Fruit fly (Drosophila melanogaster) whole organism, embryonic: ENCODE results near the gene CG10700.

ENCODE experiments used
- Antp ChIP-seq: fragments of 200-800 bp; sonication (Bioruptor generic); optimal IDR thresholded peaks from 3 replicates; lab custom pipeline; 2016; ENCODE audit warnings: missing biosample characterization, missing genetic modification characterization
- Asciz ChIP-seq: fragments of 200-800 bp; sonication (Bioruptor generic); optimal IDR thresholded peaks from 2 replicates; lab custom pipeline; 2017; ENCODE audit warnings: missing biosample characterization, mild to moderate bottlenecking, missing genetic modification characterization, missing genetic modification reagents
- Awh ChIP-seq: fragments of 200-800 bp; sonication (Bioruptor generic); IDR thresholded peaks from 2 replicates; pipeline ENCODE4, ENCODE4 v1.3.6; 2022; ENCODE audit warnings: missing biosample characterization, missing genetic modification characterization
- BEAF-32 ChIP-seq: fragments of 200-800 bp; sonication (Bioruptor generic); optimal IDR thresholded peaks from 3 replicates; lab custom pipeline; 2017; ENCODE audit warnings: missing biosample characterization, missing genetic modification characterization, mild to moderate bottlenecking, moderate library complexity, missing genetic modification reagents
- CG10147 ChIP-seq: fragments of 200-800 bp; sonication (Bioruptor generic); optimal IDR thresholded peaks from 2 replicates; lab custom pipeline; 2019; ENCODE audit warnings: missing biosample characterization, mild to moderate bottlenecking, missing genetic modification characterization, moderate library complexity
- CG10321 ChIP-seq: fragments of 200-800 bp; sonication (Bioruptor generic); IDR thresholded peaks from 2 replicates; pipeline ENCODE4 v1.3.6; 2022; ENCODE audit warnings: missing biosample characterization, missing genetic modification characterization
- CG11504 ChIP-seq: fragments of 200-800 bp; sonication (Bioruptor generic); optimal IDR thresholded peaks from 3 replicates; lab custom pipeline; 2019; ENCODE audit warnings: missing biosample characterization, mild to moderate bottlenecking, missing genetic modification characterization, moderate library complexity
- CG15269 ChIP-seq: fragments of 200-800 bp; sonication (Bioruptor generic); optimal IDR thresholded peaks from 2 replicates; lab custom pipeline; 2018; ENCODE audit warnings: missing biosample characterization, mild to moderate bottlenecking, missing genetic modification characterization, moderate library complexity
- CG1529 ChIP-seq: fragments of 200-800 bp; sonication (Bioruptor generic); optimal IDR thresholded peaks from 3 replicates; lab custom pipeline; 2018; ENCODE audit warnings: missing biosample characterization, missing genetic modification characterization
- CG18476 ChIP-seq: fragments of 200-800 bp; sonication (Bioruptor generic); optimal IDR thresholded peaks from 2 replicates; lab custom pipeline; 2016; ENCODE audit warnings: missing biosample characterization, mild to moderate bottlenecking, missing genetic modification characterization
- CG18764 ChIP-seq: fragments of 200-800 bp; sonication (Bioruptor generic); optimal IDR thresholded peaks from 3 replicates; lab custom pipeline; 2016; ENCODE audit warnings: missing biosample characterization, missing genetic modification characterization
- CG2712 ChIP-seq: fragments of 200-800 bp; optimal IDR thresholded peaks from 3 replicates; lab custom pipeline; 2019; ENCODE audit warnings: missing biosample characterization, mild to moderate bottlenecking, missing genetic modification characterization, moderate library complexity
- CG3163 ChIP-seq: fragments of 200-800 bp; sonication (Bioruptor generic); optimal IDR thresholded peaks from 3 replicates; lab custom pipeline; 2016; ENCODE audit warnings: missing biosample characterization, missing genetic modification characterization
- CG32532 ChIP-seq: fragments of 200-800 bp; sonication (Bioruptor generic); IDR thresholded peaks from 2 replicates; pipeline ENCODE4 v1.3.6; 2022; ENCODE audit warnings: missing biosample characterization, missing genetic modification characterization
- CG34376 ChIP-seq: fragments of 200-800 bp; sonication (Bioruptor generic); optimal IDR thresholded peaks from 2 replicates; lab custom pipeline; 2018; ENCODE audit warnings: missing biosample characterization, mild to moderate bottlenecking, missing genetic modification characterization
- CG6689 ChIP-seq: fragments of 200-800 bp; sonication (Bioruptor generic); IDR thresholded peaks from 2 replicates; pipeline ENCODE4 v1.3.6; 2022; ENCODE audit warnings: missing biosample characterization, missing genetic modification characterization
- CG9817 ChIP-seq: fragments of 200-800 bp; sonication (Bioruptor generic); optimal IDR thresholded peaks from 2 replicates; lab custom pipeline; 2018; ENCODE audit warnings: missing biosample characterization, mild to moderate bottlenecking, missing genetic modification characterization, moderate library complexity
- CoRest ChIP-seq: fragments of 200-800 bp; sonication (Bioruptor generic); optimal IDR thresholded peaks from 3 replicates; lab custom pipeline; 2018; ENCODE audit warnings: missing biosample characterization, mild to moderate bottlenecking, missing genetic modification characterization, moderate library complexity
- Eip74EF ChIP-seq, 2 experiments: fragments of 200-800 bp in 1 of 2; fragments of >200 bp in 1 of 2; sonication (Bioruptor generic) in 1 of 2; optimal IDR thresholded peaks; 2 replicates each; lab custom pipeline; 2017 to 2019; ENCODE audit warnings: missing biosample characterization in 2 of 2, missing genetic modification characterization in 2 of 2, mild to moderate bottlenecking in 1 of 2, moderate library complexity in 1 of 2
- HHEX ChIP-seq: fragments of 200-800 bp; sonication (Bioruptor generic); optimal IDR thresholded peaks from 3 replicates; lab custom pipeline; 2017; ENCODE audit warnings: missing biosample characterization, mild to moderate bottlenecking, missing genetic modification characterization, missing genetic modification reagents
- HLH54F ChIP-seq: fragments of 200-800 bp; sonication (Bioruptor generic); optimal IDR thresholded peaks from 3 replicates; lab custom pipeline; 2016; ENCODE audit warnings: missing biosample characterization, missing genetic modification characterization
- HLHmδ ChIP-seq: fragments of 200-800 bp; sonication (Bioruptor generic); optimal IDR thresholded peaks from 2 replicates; lab custom pipeline; 2018; ENCODE audit warnings: missing biosample characterization, mild to moderate bottlenecking, missing genetic modification characterization, moderate library complexity
- Mrtf ChIP-seq: fragments of 200-800 bp; sonication (Bioruptor generic); IDR thresholded peaks from 3 replicates; pipeline ENCODE4 v1.3.6; 2022; ENCODE audit warnings: missing biosample characterization, missing genetic modification characterization
- Pdp1 ChIP-seq, 2 experiments: fragments of 200-800 bp; sonication (Bioruptor generic); optimal IDR thresholded peaks; 3 replicates each; lab custom pipeline; 2016; ENCODE audit warnings: missing biosample characterization in 2 of 2, missing genetic modification characterization in 2 of 2, mild to moderate bottlenecking in 1 of 2, moderate library complexity in 1 of 2
- Ptx1 ChIP-seq: fragments of 200-800 bp; sonication (Bioruptor generic); IDR thresholded peaks from 2 replicates; pipeline ENCODE4 v1.3.6; 2022; ENCODE audit warnings: missing biosample characterization, missing genetic modification characterization
- Side ChIP-seq: fragments of 200-800 bp; sonication (Bioruptor generic); optimal IDR thresholded peaks from 2 replicates; lab custom pipeline; 2016; ENCODE audit warnings: missing biosample characterization, missing genetic modification characterization
- Sry-β ChIP-seq: fragments of 200-800 bp; sonication (Bioruptor generic); optimal IDR thresholded peaks from 2 replicates; lab custom pipeline; 2018; ENCODE audit warnings: missing biosample characterization, mild to moderate bottlenecking, missing genetic modification characterization, moderate library complexity
- Trl ChIP-seq, 3 experiments: fragments of >200 bp in 2 of 3; fragments of 200-800 bp in 1 of 3; sonication (Bioruptor generic) in 1 of 3; optimal IDR thresholded peaks; 2 replicates in 1 of 3; 3 replicates in 2 of 3; lab custom pipeline; 2016 to 2017; ENCODE audit warnings: missing biosample characterization in 1 of 3, missing genetic modification characterization in 1 of 3
- abd-A ChIP-seq: fragments of 200-800 bp; sonication (Bioruptor generic); optimal IDR thresholded peaks from 3 replicates; lab custom pipeline; 2019; ENCODE audit warnings: missing biosample characterization, mild to moderate bottlenecking, missing genetic modification characterization, moderate library complexity
- caup ChIP-seq: fragments of 200-800 bp; sonication (Bioruptor generic); optimal IDR thresholded peaks from 3 replicates; lab custom pipeline; 2017; ENCODE audit warnings: missing biosample characterization, mild to moderate bottlenecking, missing genetic modification characterization, moderate library complexity; ENCODE audit not compliant: severe bottlenecking
- chm ChIP-seq: fragments of 200-800 bp; sonication (Bioruptor generic); IDR thresholded peaks from 2 replicates; pipeline ENCODE4 v1.3.6; 2022; ENCODE audit warnings: missing biosample characterization, missing genetic modification characterization
- ci ChIP-seq: fragments of 200-800 bp; sonication (Bioruptor generic); IDR thresholded peaks from 3 replicates; pipeline ENCODE4 v1.3.6; 2022; ENCODE audit warnings: missing biosample characterization, missing genetic modification characterization
- cwo ChIP-seq: fragments of 200-800 bp; sonication (Bioruptor generic); optimal IDR thresholded peaks from 3 replicates; lab custom pipeline; 2017; ENCODE audit warnings: missing biosample characterization, missing genetic modification characterization, mild to moderate bottlenecking, moderate library complexity, missing genetic modification reagents
- dati ChIP-seq: fragments of 200-800 bp; sonication (Bioruptor generic); IDR thresholded peaks from 2 replicates; pipeline ENCODE4 v1.3.6; 2022; ENCODE audit warnings: missing biosample characterization, missing genetic modification characterization
- ems ChIP-seq: fragments of 200-800 bp; sonication (Bioruptor generic); optimal IDR thresholded peaks from 3 replicates; lab custom pipeline; 2016; ENCODE audit warnings: missing biosample characterization, missing genetic modification characterization
- exex ChIP-seq: fragments of 200-800 bp; sonication (Bioruptor generic); optimal IDR thresholded peaks from 4 replicates; lab custom pipeline; 2018; ENCODE audit warnings: missing biosample characterization, mild to moderate bottlenecking, missing genetic modification characterization, moderate library complexity
- gcm2 ChIP-seq: fragments of 200-800 bp; sonication (Bioruptor generic); optimal IDR thresholded peaks from 2 replicates; lab custom pipeline; 2016; ENCODE audit warnings: missing biosample characterization, missing genetic modification characterization
- grn ChIP-seq: fragments of 200-800 bp; sonication (Bioruptor generic); optimal IDR thresholded peaks from 3 replicates; lab custom pipeline; 2017; ENCODE audit warnings: missing biosample characterization, missing genetic modification characterization
- gsb-n ChIP-seq: fragments of 200-800 bp; sonication (Bioruptor generic); optimal IDR thresholded peaks from 3 replicates; lab custom pipeline; 2018; ENCODE audit warnings: missing biosample characterization, mild to moderate bottlenecking, missing genetic modification characterization
- oc ChIP-seq: fragments of 200-800 bp; sonication (Bioruptor generic); optimal IDR thresholded peaks from 2 replicates; lab custom pipeline; 2018; ENCODE audit warnings: missing biosample characterization, mild to moderate bottlenecking, missing genetic modification characterization, moderate library complexity
- odd ChIP-seq: fragments of 200-800 bp; sonication (Bioruptor generic); optimal IDR thresholded peaks from 2 replicates; lab custom pipeline; 2017; ENCODE audit warnings: missing biosample characterization, mild to moderate bottlenecking, missing genetic modification characterization
- org-1 ChIP-seq: fragments of 200-800 bp; sonication (Bioruptor generic); optimal IDR thresholded peaks from 2 replicates; lab custom pipeline; 2017; ENCODE audit warnings: missing biosample characterization, missing genetic modification characterization
- sd ChIP-seq: fragments of 200-800 bp; sonication (Bioruptor generic); optimal IDR thresholded peaks from 3 replicates; lab custom pipeline; 2018; ENCODE audit warnings: missing biosample characterization, mild to moderate bottlenecking, missing genetic modification characterization, moderate library complexity
- sim ChIP-seq: fragments of 200-800 bp; sonication (Bioruptor generic); IDR thresholded peaks from 2 replicates; pipeline ENCODE4 v1.3.6; 2022; ENCODE audit warnings: missing biosample characterization, missing genetic modification characterization
- tin ChIP-seq: fragments of 200-800 bp; sonication (Bioruptor generic); optimal IDR thresholded peaks from 3 replicates; lab custom pipeline; 2016; ENCODE audit warnings: missing biosample characterization, missing genetic modification characterization
- tio ChIP-seq: fragments of 200-800 bp; sonication (Bioruptor generic); optimal IDR thresholded peaks from 2 replicates; lab custom pipeline; 2017; ENCODE audit warnings: missing biosample characterization, missing genetic modification characterization, inconsistent platforms
- tup ChIP-seq: fragments of 200-800 bp; sonication (Bioruptor generic); optimal IDR thresholded peaks from 2 replicates; lab custom pipeline; 2016; ENCODE audit warnings: missing biosample characterization, mild to moderate bottlenecking, missing genetic modification characterization, moderate library complexity
- usp ChIP-seq: fragments of >200 bp; optimal IDR thresholded peaks from 2 replicates; lab custom pipeline; 2017; ENCODE audit warnings: missing biosample characterization, missing genetic modification characterization
- vvl ChIP-seq: fragments of 200-800 bp; sonication (Bioruptor generic); IDR thresholded peaks from 2 replicates; pipeline ENCODE4 v1.3.6; 2022; ENCODE audit warnings: missing biosample characterization, missing genetic modification characterization

Gene CG10700

dm6 chr2L:19111137-19111536 is 32.3 kb upstream of the CG10700 start:
- TF ChIP-seq HLHmδ = no peak
- no peak for TF ChIP-seq sim
- TF ChIP-seq sd = peak; percentile 29
- no peak for TF ChIP-seq HLH54F
- TF ChIP-seq CG34376 (GFP tag; lab: Kevin White, UChicago) = peak; percentile 31
- no peak for TF ChIP-seq Awh (GFP tag; lab: Robert Waterston, UW)
- TF ChIP-seq exex (tag; lab: Kevin White, UChicago) = peak; percentile 97
- TF ChIP-seq CG3163 (GFP tag; lab: Kevin White, UChicago) = peak; percentile 46
- no peak for TF ChIP-seq usp (GFP tag; lab: Kevin White, UChicago)
- no peak for TF ChIP-seq CoRest (tag; lab: Kevin White, UChicago)
- peak; percentile 42 for TF ChIP-seq grn (GFP tag; lab: Kevin White, UChicago)
- TF ChIP-seq HHEX = no peak
- TF ChIP-seq chm = no peak
- TF ChIP-seq ci (GFP tag; lab: Robert Waterston, UW) = no peak
- TF ChIP-seq Trl (optimal IDR thresholded peaks at IDR 0.05; lab: Kevin White, UChicago) = peak in 1 of 2 experiments; percentile 18
- no peak for TF ChIP-seq Trl (GFP tag; optimal IDR thresholded peaks at IDR 0.05; lab: Kevin White, UChicago)
- no peak for TF ChIP-seq CG18476 (GFP tag; lab: Kevin White, UChicago)

- TF ChIP-seq Awh (GFP tag; lab: Robert Waterston, UW) (peak; percentile 66; the same call in 1 of the 2 replicates), BEAF-32 (GFP tag; lab: Kevin White, UChicago) (no peak), abd-A (peak; percentile 72), CG10147 (GFP tag; lab: Kevin White, UChicago) (no peak), gcm2 (no peak), CG15269 (peak; percentile 10), vvl (GFP tag; lab: Robert Waterston, UW) (peak; percentile 46; the same call in 1 of the 2 replicates), tio (no peak), CG18764 (GFP tag; lab: Kevin White, UChicago) (no peak), ems (GFP tag; lab: Kevin White, UChicago) (no peak), Pdp1 (GFP tag; optimal IDR thresholded peaks at IDR 0.05; lab: Kevin White, UChicago) (peak in 1 of 2 experiments; percentile 53), oc (tag; lab: Kevin White, UChicago) (no peak), cwo (GFP tag; lab: Kevin White, UChicago) (no peak), CG11504 (no peak), CG2712 (tag; lab: Kevin White, UChicago) (no peak), odd (no peak), caup (no peak), Antp (GFP tag; lab: Kevin White, UChicago) (no peak), CG10321 (GFP tag; lab: Robert Waterston, UW) (no peak), Ptx1 (GFP tag; lab: Robert Waterston, UW) (no peak), CG1529 (GFP tag; lab: Kevin White, UChicago) (no peak), CG32532 (no peak), Asciz (GFP tag; lab: Kevin White, UChicago) (no peak), gsb-n (tag; lab: Kevin White, UChicago) (no peak), tin (GFP tag; lab: Kevin White, UChicago) (no peak), CG9817 (tag; lab: Kevin White, UChicago) (no peak), CG6689 (GFP tag; lab: Robert Waterston, UW) (no peak), Sry-β (no peak), org-1 (GFP tag; lab: Kevin White, UChicago) (no peak), Side (GFP tag; lab: Kevin White, UChicago) (no peak), ci (GFP tag; lab: Robert Waterston, UW) (no peak), Mrtf (no peak), Eip74EF (GFP tag; optimal IDR thresholded peaks at IDR 0.05; lab: Kevin White, UChicago) (peak in 1 of 2 experiments; percentile 77), dati (GFP tag; lab: Robert Waterston, UW) (no peak), tup (GFP tag; lab: Kevin White, UChicago) (no peak), sim (no peak)
These were observed 30.9 kb upstream of the CG10700 start, which contains the start of gene amd for dm6 chr2L:19109625-19110204. Gene amd (plus strand): TSS chr2L:19110154.
